Fruit fly (Drosophila melanogaster) whole organism, prepupa: ENCODE data around the gene CG42833.

Source experiments
- CG10631 ChIP-seq: fragments of 200-800 bp; sonication (Bioruptor generic); optimal IDR thresholded peaks from 2 replicates; lab custom pipeline; 2016; ENCODE audit warnings: missing biosample characterization, missing genetic modification characterization
- CG10669 ChIP-seq: fragments of 200-800 bp; sonication (Bioruptor generic); optimal IDR thresholded peaks from 3 replicates; lab custom pipeline; 2018; ENCODE audit warnings: missing biosample characterization, mild to moderate bottlenecking, missing genetic modification characterization, moderate library complexity
- CG11294 ChIP-seq: fragments of 200-800 bp; sonication (Bioruptor generic); IDR thresholded peaks from 2 replicates; pipeline ENCODE4 v1.3.6; 2022; ENCODE audit warnings: missing biosample characterization, missing genetic modification characterization
- CG11902 ChIP-seq: fragments of 200-800 bp; sonication (Bioruptor generic); optimal IDR thresholded peaks from 3 replicates; lab custom pipeline; 2016; ENCODE audit warnings: missing biosample characterization, missing genetic modification characterization
- CG31627 ChIP-seq: fragments of 200-800 bp; sonication (Bioruptor generic); optimal IDR thresholded peaks from 3 replicates; lab custom pipeline; 2016; ENCODE audit warnings: missing biosample characterization, missing genetic modification characterization
- CG32006 ChIP-seq: fragments of 200-800 bp; sonication (Bioruptor generic); optimal IDR thresholded peaks from 3 replicates; lab custom pipeline; 2017; ENCODE audit warnings: missing biosample characterization, mild to moderate bottlenecking, missing genetic modification characterization
- CG6163 ChIP-seq: fragments of 200-800 bp; sonication (Bioruptor generic); IDR thresholded peaks from 3 replicates; pipeline ENCODE4 v1.3.6; 2022; ENCODE audit warnings: missing biosample characterization, missing genetic modification characterization
- CG6792 ChIP-seq: fragments of 200-800 bp; sonication (Bioruptor generic); optimal IDR thresholded peaks from 3 replicates; lab custom pipeline; 2016; ENCODE audit warnings: missing biosample characterization, missing genetic modification characterization
- CG6808 ChIP-seq: fragments of 200-800 bp; sonication (Bioruptor generic); optimal IDR thresholded peaks from 3 replicates; lab custom pipeline; 2017; ENCODE audit warnings: missing biosample characterization, missing genetic modification characterization, mild to moderate bottlenecking, moderate library complexity, missing genetic modification reagents
- CG6854 ChIP-seq: fragments of 200-800 bp; sonication (Bioruptor generic); optimal IDR thresholded peaks from 2 replicates; lab custom pipeline; 2017; ENCODE audit warnings: missing biosample characterization, mild to moderate bottlenecking, missing genetic modification characterization
- CG8119 ChIP-seq: fragments of 200-800 bp; sonication (Bioruptor generic); IDR thresholded peaks from 3 replicates; pipeline ENCODE4 v1.3.6; 2022; ENCODE audit warnings: missing biosample characterization, missing genetic modification characterization
- CG8319 ChIP-seq: fragments of 200-800 bp; sonication (Bioruptor generic); optimal IDR thresholded peaks from 3 replicates; lab custom pipeline; 2016; ENCODE audit warnings: missing biosample characterization, missing genetic modification characterization
- CG9139 ChIP-seq: fragments of 200-800 bp; sonication (Bioruptor generic); optimal IDR thresholded peaks from 3 replicates; lab custom pipeline; 2017; ENCODE audit warnings: missing biosample characterization, mild to moderate bottlenecking, missing genetic modification characterization
- Eip75B ChIP-seq: fragments of 200-800 bp; sonication (Bioruptor generic); optimal IDR thresholded peaks from 3 replicates; lab custom pipeline; 2016; ENCODE audit warnings: missing biosample characterization, missing genetic modification characterization
- Eip78C ChIP-seq: fragments of 200-800 bp; sonication (Bioruptor generic); peaks from one replicate; lab custom pipeline; 2016; ENCODE audit warnings: missing biosample characterization, missing genetic modification characterization
- Eip93F ChIP-seq: fragments of 200-800 bp; sonication (Bioruptor generic); optimal IDR thresholded peaks from 2 replicates; lab custom pipeline; 2016; ENCODE audit warnings: missing biosample characterization, mild to moderate bottlenecking, missing genetic modification characterization
- Ets21C ChIP-seq: fragments of 200-800 bp; sonication (Bioruptor generic); optimal IDR thresholded peaks from 3 replicates; lab custom pipeline; 2016; ENCODE audit warnings: missing biosample characterization, missing genetic modification characterization
- Ets96B ChIP-seq: fragments of 200-800 bp; optimal IDR thresholded peaks from 2 replicates; lab custom pipeline; 2019; ENCODE audit warnings: missing biosample characterization, mild to moderate bottlenecking, missing genetic modification characterization, moderate library complexity
- Hr39 ChIP-seq: fragments of 200-800 bp; sonication (Bioruptor generic); optimal IDR thresholded peaks from 2 replicates; lab custom pipeline; 2016; ENCODE audit warnings: missing biosample characterization, missing genetic modification characterization
- Hr4 ChIP-seq: fragments of 200-800 bp; sonication (Bioruptor generic); optimal IDR thresholded peaks from 3 replicates; lab custom pipeline; 2016; ENCODE audit warnings: missing biosample characterization, missing genetic modification characterization
- Lpt ChIP-seq: fragments of 200-800 bp; sonication (Bioruptor generic); optimal IDR thresholded peaks from 3 replicates; lab custom pipeline; 2016; ENCODE audit warnings: missing biosample characterization, missing genetic modification characterization
- Met ChIP-seq: fragments of 200-800 bp; sonication (Bioruptor generic); optimal IDR thresholded peaks from 3 replicates; lab custom pipeline; 2016; ENCODE audit warnings: missing biosample characterization, missing genetic modification characterization
- OdsH ChIP-seq: fragments of 200-800 bp; sonication (Bioruptor generic); optimal IDR thresholded peaks from 3 replicates; lab custom pipeline; 2016; ENCODE audit warnings: missing biosample characterization, missing genetic modification characterization
- Smox ChIP-seq: fragments of 200-800 bp; sonication (Bioruptor generic); optimal IDR thresholded peaks from 3 replicates; lab custom pipeline; 2016; ENCODE audit warnings: missing biosample characterization, missing genetic modification characterization
- Sox102F ChIP-seq: fragments of 200-800 bp; sonication (Bioruptor generic); optimal IDR thresholded peaks from 2 replicates; lab custom pipeline; 2016; ENCODE audit warnings: missing biosample characterization, mild to moderate bottlenecking, missing genetic modification characterization
- Sox14 ChIP-seq: fragments of 200-800 bp; sonication (Bioruptor generic); optimal IDR thresholded peaks from 3 replicates; lab custom pipeline; 2016; ENCODE audit warnings: missing biosample characterization, missing genetic modification characterization
- achi ChIP-seq: fragments of 200-800 bp; sonication (Bioruptor generic); optimal IDR thresholded peaks from 3 replicates; lab custom pipeline; 2016; ENCODE audit warnings: missing biosample characterization, missing genetic modification characterization
- cyc ChIP-seq: fragments of 200-800 bp; sonication (Bioruptor generic); optimal IDR thresholded peaks from 3 replicates; lab custom pipeline; 2016; ENCODE audit warnings: missing biosample characterization, missing genetic modification characterization
- dac ChIP-seq: fragments of 200-800 bp; sonication (Bioruptor generic); optimal IDR thresholded peaks from 2 replicates; lab custom pipeline; 2017; ENCODE audit warnings: missing biosample characterization, mild to moderate bottlenecking, missing genetic modification characterization
- eg ChIP-seq: fragments of 200-800 bp; sonication (Bioruptor generic); IDR thresholded peaks from 3 replicates; pipeline ENCODE4 v1.3.6; 2022; ENCODE audit warnings: missing biosample characterization, missing genetic modification characterization
- esn ChIP-seq: fragments of 200-800 bp; sonication (Bioruptor generic); optimal IDR thresholded peaks from 2 replicates; lab custom pipeline; 2016; ENCODE audit warnings: missing biosample characterization, mild to moderate bottlenecking, missing genetic modification characterization, moderate library complexity
- fd59A ChIP-seq: fragments of 200-800 bp; sonication (Bioruptor generic); optimal IDR thresholded peaks from 2 replicates; lab custom pipeline; 2017; ENCODE audit warnings: missing biosample characterization, mild to moderate bottlenecking, missing genetic modification characterization, missing genetic modification reagents
- fd85E ChIP-seq: fragments of 200-800 bp; sonication (Bioruptor generic); optimal IDR thresholded peaks from 3 replicates; lab custom pipeline; 2016; ENCODE audit warnings: missing biosample characterization, missing genetic modification characterization
- lz ChIP-seq: fragments of 200-800 bp; sonication (Bioruptor generic); optimal IDR thresholded peaks from 3 replicates; lab custom pipeline; 2016; ENCODE audit warnings: missing biosample characterization, missing genetic modification characterization
- salr ChIP-seq, 2 experiments: fragments of 200-800 bp; sonication (Bioruptor generic); optimal IDR thresholded peaks; 3 replicates each; lab custom pipeline; 2016 to 2018; ENCODE audit warnings: missing biosample characterization in 2 of 2, missing genetic modification characterization in 2 of 2, mild to moderate bottlenecking in 1 of 2
- ss ChIP-seq, 2 experiments: fragments of 200-800 bp; sonication (Bioruptor generic); optimal IDR thresholded peaks; 2 replicates in 1 of 2; 3 replicates in 1 of 2; lab custom pipeline; 2017 to 2018; ENCODE audit warnings: mild to moderate bottlenecking in 2 of 2, missing biosample characterization in 2 of 2, missing genetic modification characterization in 2 of 2, moderate library complexity in 1 of 2
- svp ChIP-seq: fragments of 200-800 bp; sonication (Bioruptor generic); peaks from one replicate; lab custom pipeline; 2016; ENCODE audit warnings: missing biosample characterization, missing genetic modification characterization
- topi ChIP-seq: fragments of 200-800 bp; sonication (Bioruptor generic); optimal IDR thresholded peaks from 3 replicates; lab custom pipeline; 2016; ENCODE audit warnings: missing biosample characterization, missing genetic modification characterization
- vri ChIP-seq: fragments of 200-800 bp; sonication (Bioruptor generic); optimal IDR thresholded peaks from 3 replicates; lab custom pipeline; 2016; ENCODE audit warnings: missing biosample characterization, mild to moderate bottlenecking, missing genetic modification characterization

CG42833 gene

dm6 chr3L:20186294-20187020 is 13.4 kb upstream of the CG42833 start (continued):
- no peak for TF ChIP-seq dac
- TF ChIP-seq lz: no peak
- peak; percentile 12 for TF ChIP-seq CG32006 (GFP tag; lab: Kevin White, UChicago)

dm6 chr3L:20187885-20188570 is 11.9 kb upstream of the CG42833 start, which contains the start of gene Ssk:
TSS of gene Ssk (plus strand) at chr3L:20188522.
- peak; percentile 76 for TF ChIP-seq Eip78C
- TF ChIP-seq vri: peak; percentile 61
- no peak for TF ChIP-seq CG10669 (GFP tag; lab: Kevin White, UChicago)
- no peak for TF ChIP-seq Sox102F (GFP tag; lab: Kevin White, UChicago)
- peak; percentile 10 for TF ChIP-seq CG8319 (GFP tag; lab: Kevin White, UChicago)
- TF ChIP-seq CG6163 (GFP tag; lab: Robert Waterston, UW): peak; percentile 37; the same call in 2 of the 3 replicates
- peak; percentile 89 for TF ChIP-seq svp (GFP tag; lab: Kevin White, UChicago)
- peak; percentile 89 for TF ChIP-seq Eip93F
- peak; percentile 26 for TF ChIP-seq fd85E (GFP tag; lab: Kevin White, UChicago)
- TF ChIP-seq CG8119 (GFP tag; lab: Robert Waterston, UW): peak; percentile 43; the same call in 1 of the 3 replicates
- TF ChIP-seq CG6854 (GFP tag; lab: Kevin White, UChicago): peak; percentile 21
- TF ChIP-seq eg (GFP tag; lab: Robert Waterston, UW): no peak
- TF ChIP-seq, all 60 proteins: peak for 9

dm6 chr3L:20191848-20192247 is 8.0 kb upstream of the CG42833 start:
- TF ChIP-seq CG32006 (GFP tag; lab: Kevin White, UChicago) (no peak), svp (GFP tag; lab: Kevin White, UChicago) (no peak), ss (GFP tag; optimal IDR thresholded peaks at IDR 0.05; lab: Kevin White, UChicago) (no peak), Ets21C (no peak), Eip93F (no peak), CG6163 (GFP tag; lab: Robert Waterston, UW) (no peak), Hr39 (GFP tag; lab: Kevin White, UChicago) (no peak), fd59A (no peak), CG11902 (GFP tag; lab: Kevin White, UChicago) (no peak), CG9139 (no peak)

dm6 chr3L:20192872-20193747 is 6.8 kb upstream of the CG42833 start:
- peak; percentile 45 for TF ChIP-seq Sox14
- peak; percentile 27 for TF ChIP-seq CG32006 (GFP tag; lab: Kevin White, UChicago)
- peak; percentile 19 for TF ChIP-seq vri
- peak; percentile 35 for TF ChIP-seq OdsH
- TF ChIP-seq Hr4 (GFP tag; lab: Kevin White, UChicago): peak; percentile 31
- no peak for TF ChIP-seq CG11294 (GFP tag; lab: Robert Waterston, UW)
- no peak for TF ChIP-seq Eip93F
- TF ChIP-seq esn: peak; percentile 50
- no peak for TF ChIP-seq CG6163 (GFP tag; lab: Robert Waterston, UW)
- TF ChIP-seq achi (GFP tag; lab: Kevin White, UChicago): peak; percentile 10
- TF ChIP-seq salr (GFP tag; optimal IDR thresholded peaks at IDR 0.05; lab: Kevin White, UChicago): no peak
- peak; percentile 47 for TF ChIP-seq Smox (GFP tag; lab: Kevin White, UChicago)
- peak; percentile 5 for TF ChIP-seq Ets96B (tag; lab: Kevin White, UChicago)
- no peak for TF ChIP-seq CG6808 (GFP tag; lab: Kevin White, UChicago)
- peak; percentile 40 for TF ChIP-seq Met
- peak; percentile 9 for TF ChIP-seq topi (GFP tag; lab: Kevin White, UChicago)
- TF ChIP-seq CG9139: no peak
- TF ChIP-seq svp (GFP tag; lab: Kevin White, UChicago): peak; percentile 78
- peak; percentile 8 for TF ChIP-seq lz
- TF ChIP-seq dac: no peak
- no peak for TF ChIP-seq fd59A
- peak; percentile 1 for TF ChIP-seq Lpt (GFP tag; lab: Kevin White, UChicago)
- peak; percentile 77 for TF ChIP-seq Eip78C
- no peak for TF ChIP-seq eg (GFP tag; lab: Robert Waterston, UW)
- TF ChIP-seq Hr39 (GFP tag; lab: Kevin White, UChicago): peak; percentile 17
- TF ChIP-seq Eip75B (GFP tag; lab: Kevin White, UChicago): no peak
- peak; percentile 21 for TF ChIP-seq Sox102F (GFP tag; lab: Kevin White, UChicago)
- TF ChIP-seq CG31627 (GFP tag; lab: Kevin White, UChicago): peak; percentile 40
- TF ChIP-seq cyc (GFP tag; lab: Kevin White, UChicago): peak; percentile 37
- peak; percentile 31 for TF ChIP-seq CG10631 (GFP tag; lab: Kevin White, UChicago)
- TF ChIP-seq CG6792 (GFP tag; lab: Kevin White, UChicago): no peak
